Fruit fly (Drosophila melanogaster) whole organism, embryonic: ENCODE data around the gene CG4267.

Experiments
- BEAF-32 ChIP-seq: fragments of 200-800 bp; sonication (Bioruptor generic); optimal IDR thresholded peaks from 3 replicates; lab custom pipeline; 2017; ENCODE audit warnings: missing biosample characterization, missing genetic modification characterization, mild to moderate bottlenecking, moderate library complexity, missing genetic modification reagents
- CG10147 ChIP-seq: fragments of 200-800 bp; sonication (Bioruptor generic); optimal IDR thresholded peaks from 2 replicates; lab custom pipeline; 2019; ENCODE audit warnings: missing biosample characterization, mild to moderate bottlenecking, missing genetic modification characterization, moderate library complexity
- CG10267 ChIP-seq: fragments of 200-800 bp; sonication (Bioruptor generic); optimal IDR thresholded peaks from 2 replicates; lab custom pipeline; 2018; ENCODE audit warnings: missing biosample characterization, mild to moderate bottlenecking, missing genetic modification characterization, moderate library complexity
- CG10979 ChIP-seq: fragments of 200-800 bp; sonication (Bioruptor generic); optimal IDR thresholded peaks from 2 replicates; lab custom pipeline; 2018; ENCODE audit warnings: missing biosample characterization, mild to moderate bottlenecking, missing genetic modification characterization, moderate library complexity
- CG11085 ChIP-seq: fragments of 200-800 bp; sonication (Bioruptor generic); IDR thresholded peaks from 2 replicates; pipeline ENCODE4 v1.3.6; 2022; ENCODE audit warnings: missing biosample characterization, missing genetic modification characterization
- CG11695 ChIP-seq: fragments of 200-800 bp; sonication (Bioruptor generic); IDR thresholded peaks from 3 replicates; pipeline ENCODE4 v1.3.6; 2022; ENCODE audit warnings: missing biosample characterization, missing genetic modification characterization
- CG13123 ChIP-seq: fragments of 200-800 bp; sonication (Bioruptor generic); optimal IDR thresholded peaks from 2 replicates; lab custom pipeline; 2016; ENCODE audit warnings: missing biosample characterization, missing genetic modification characterization
- CG14050 ChIP-seq: fragments of 200-800 bp; sonication (Bioruptor generic); IDR thresholded peaks from 3 replicates; pipeline ENCODE4 v1.3.6; 2022; ENCODE audit warnings: missing biosample characterization, missing genetic modification characterization
- CG15514 ChIP-seq: fragments of 200-800 bp; sonication (Bioruptor generic); optimal IDR thresholded peaks from 3 replicates; lab custom pipeline; 2017; ENCODE audit warnings: missing biosample characterization, missing genetic modification characterization, mild to moderate bottlenecking, moderate library complexity, missing genetic modification reagents
- CG17912 ChIP-seq: fragments of 200-800 bp; sonication (Bioruptor generic); optimal IDR thresholded peaks from 2 replicates; lab custom pipeline; 2018; ENCODE audit warnings: missing biosample characterization, mild to moderate bottlenecking, missing genetic modification characterization
- CG2116 ChIP-seq: fragments of 200-800 bp; sonication (Bioruptor generic); optimal IDR thresholded peaks from 3 replicates; lab custom pipeline; 2018; ENCODE audit warnings: missing biosample characterization, mild to moderate bottlenecking, missing genetic modification characterization
- CG33213 ChIP-seq: fragments of 200-800 bp; sonication (Bioruptor generic); optimal IDR thresholded peaks from 3 replicates; lab custom pipeline; 2016; ENCODE audit warnings: missing biosample characterization, missing genetic modification characterization
- CG4617 ChIP-seq: fragments of 200-800 bp; sonication (Bioruptor generic); optimal IDR thresholded peaks from 3 replicates; lab custom pipeline; 2016; ENCODE audit warnings: missing biosample characterization, missing genetic modification characterization, borderline replicate concordance
- CG6272 ChIP-seq: fragments of 200-800 bp; sonication (Bioruptor generic); IDR thresholded peaks from 2 replicates; pipeline ENCODE4 v1.3.6; 2022; ENCODE audit warnings: missing biosample characterization, missing genetic modification characterization
- CG6689 ChIP-seq: fragments of 200-800 bp; sonication (Bioruptor generic); IDR thresholded peaks from 2 replicates; pipeline ENCODE4 v1.3.6; 2022; ENCODE audit warnings: missing biosample characterization, missing genetic modification characterization
- CG7963 ChIP-seq: fragments of 200-800 bp; sonication (Bioruptor generic); IDR thresholded peaks from 3 replicates; pipeline ENCODE4 v1.3.6; 2022; ENCODE audit warnings: missing biosample characterization, missing genetic modification characterization; ENCODE audit not compliant: partially characterized antibody
- CG9797 ChIP-seq: fragments of 200-800 bp; sonication (Bioruptor generic); optimal IDR thresholded peaks from 3 replicates; lab custom pipeline; 2018; ENCODE audit warnings: missing biosample characterization, mild to moderate bottlenecking, missing genetic modification characterization
- CoRest ChIP-seq: fragments of 200-800 bp; sonication (Bioruptor generic); optimal IDR thresholded peaks from 3 replicates; lab custom pipeline; 2018; ENCODE audit warnings: missing biosample characterization, mild to moderate bottlenecking, missing genetic modification characterization, moderate library complexity
- CrebB ChIP-seq: fragments of 200-800 bp; sonication (Bioruptor generic); optimal IDR thresholded peaks from 3 replicates; lab custom pipeline; 2018; ENCODE audit warnings: missing biosample characterization, mild to moderate bottlenecking, missing genetic modification characterization
- Dbx ChIP-seq: fragments of 200-800 bp; sonication (Bioruptor generic); IDR thresholded peaks from 3 replicates; pipeline ENCODE4 v1.3.6; 2022; ENCODE audit warnings: missing biosample characterization, missing genetic modification characterization
- Dref ChIP-seq: fragments of 200-800 bp; sonication (Bioruptor generic); IDR thresholded peaks from 2 replicates; pipeline ENCODE4 v1.3.6; 2022; ENCODE audit warnings: missing biosample characterization, missing genetic modification characterization
- E2f2 ChIP-seq: fragments of 200-800 bp; sonication (Bioruptor generic); IDR thresholded peaks from 2 replicates; pipeline ENCODE4 v1.3.6; 2022; ENCODE audit warnings: missing biosample characterization, missing genetic modification characterization
- Lim3 ChIP-seq: fragments of 200-800 bp; sonication (Bioruptor generic); IDR thresholded peaks from 2 replicates; pipeline ENCODE4 v1.3.6; 2022; ENCODE audit warnings: missing biosample characterization, missing genetic modification characterization
- MESR4 ChIP-seq: fragments of 200-800 bp; sonication (Bioruptor generic); optimal IDR thresholded peaks from 2 replicates; lab custom pipeline; 2018; ENCODE audit warnings: missing biosample characterization, mild to moderate bottlenecking, missing genetic modification characterization, moderate library complexity
- Mad ChIP-seq: fragments of 200-800 bp; sonication (Bioruptor generic); optimal IDR thresholded peaks from 2 replicates; lab custom pipeline; 2016; ENCODE audit warnings: missing biosample characterization, missing genetic modification characterization
- Med ChIP-seq: fragments of 200-800 bp; sonication (Bioruptor generic); peaks from one replicate; lab custom pipeline; 2016; ENCODE audit warnings: missing biosample characterization, missing genetic modification characterization, mild to moderate bottlenecking, inconsistent platforms, moderate library complexity
- Opbp ChIP-seq: fragments of 200-800 bp; sonication (Bioruptor generic); IDR thresholded peaks from 3 replicates; pipeline ENCODE4 v1.3.6; 2022; ENCODE audit warnings: missing biosample characterization, missing genetic modification characterization; ENCODE audit not compliant: partially characterized antibody
- Rfx ChIP-seq: fragments of 200-800 bp; sonication (Bioruptor generic); IDR thresholded peaks from 2 replicates; pipeline ENCODE4 v1.3.6; 2022; ENCODE audit warnings: missing biosample characterization, missing genetic modification characterization
- Scr ChIP-seq: fragments of 200-800 bp; sonication (Bioruptor generic); IDR thresholded peaks from 2 replicates; pipeline ENCODE4 v1.3.6; 2022; ENCODE audit warnings: missing biosample characterization, missing genetic modification characterization; ENCODE audit not compliant: partially characterized antibody
- amos ChIP-seq: fragments of 200-800 bp; sonication (Bioruptor generic); IDR thresholded peaks from 2 replicates; pipeline ENCODE4 v1.3.6; 2022; ENCODE audit warnings: missing biosample characterization, missing genetic modification characterization; ENCODE audit not compliant: partially characterized antibody
- ato ChIP-seq: fragments of 200-800 bp; sonication (Bioruptor generic); IDR thresholded peaks from 2 replicates; pipeline ENCODE4 v1.3.6; 2022; ENCODE audit warnings: missing biosample characterization, missing genetic modification characterization; ENCODE audit not compliant: partially characterized antibody
- ci ChIP-seq: fragments of 200-800 bp; sonication (Bioruptor generic); IDR thresholded peaks from 3 replicates; pipeline ENCODE4 v1.3.6; 2022; ENCODE audit warnings: missing biosample characterization, missing genetic modification characterization
- crp ChIP-seq, 2 experiments: fragments of 200-800 bp; sonication (Bioruptor generic); optimal IDR thresholded peaks; 2 replicates in 1 of 2; 3 replicates in 1 of 2; lab custom pipeline; 2017; ENCODE audit warnings: missing biosample characterization in 2 of 2, missing genetic modification characterization in 2 of 2, mild to moderate bottlenecking in 1 of 2, moderate library complexity in 1 of 2
- gfzf ChIP-seq: fragments of 200-800 bp; sonication (Bioruptor generic); optimal IDR thresholded peaks from 2 replicates; lab custom pipeline; 2016; ENCODE audit warnings: missing biosample characterization, mild to moderate bottlenecking, missing genetic modification characterization, moderate library complexity
- gsb ChIP-seq: fragments of 200-800 bp; sonication (Bioruptor generic); IDR thresholded peaks from 2 replicates; pipeline ENCODE4 v1.3.6; 2022; ENCODE audit warnings: missing biosample characterization, missing genetic modification characterization
- knrl ChIP-seq: fragments of 200-800 bp; sonication (Bioruptor generic); IDR thresholded peaks from 3 replicates; pipeline ENCODE4 v1.3.6; 2022; ENCODE audit warnings: missing biosample characterization, missing genetic modification characterization; ENCODE audit not compliant: partially characterized antibody
- nerfin-2 ChIP-seq: fragments of 200-800 bp; sonication (Bioruptor generic); IDR thresholded peaks from 2 replicates; pipeline ENCODE4 v1.3.6; 2022; ENCODE audit warnings: missing biosample characterization, missing genetic modification characterization; ENCODE audit not compliant: partially characterized antibody
- nmo ChIP-seq: fragments of 200-800 bp; sonication (Bioruptor generic); optimal IDR thresholded peaks from 2 replicates; lab custom pipeline; 2018; ENCODE audit warnings: missing biosample characterization, mild to moderate bottlenecking, missing genetic modification characterization, moderate library complexity
- onecut ChIP-seq: fragments of 200-800 bp; sonication (Bioruptor generic); IDR thresholded peaks from 2 replicates; pipeline ENCODE4 v1.3.6; 2022; ENCODE audit warnings: missing biosample characterization, missing genetic modification characterization
- row ChIP-seq: fragments of 200-800 bp; sonication (Bioruptor generic); IDR thresholded peaks from 3 replicates; pipeline ENCODE4 v1.3.6; 2022; ENCODE audit warnings: missing biosample characterization, missing genetic modification characterization
- sd ChIP-seq: fragments of 200-800 bp; sonication (Bioruptor generic); optimal IDR thresholded peaks from 3 replicates; lab custom pipeline; 2018; ENCODE audit warnings: missing biosample characterization, mild to moderate bottlenecking, missing genetic modification characterization, moderate library complexity
- sug ChIP-seq: fragments of 200-800 bp; optimal IDR thresholded peaks from 2 replicates; lab custom pipeline; 2019; ENCODE audit warnings: missing biosample characterization, mild to moderate bottlenecking, missing genetic modification characterization, moderate library complexity
- unc-4 ChIP-seq: fragments of 200-800 bp; sonication (Bioruptor generic); IDR thresholded peaks from 2 replicates; pipeline ENCODE4 v1.3.6; 2022; ENCODE audit warnings: missing biosample characterization, missing genetic modification characterization; ENCODE audit not compliant: partially characterized antibody
- vvl ChIP-seq: fragments of 200-800 bp; sonication (Bioruptor generic); IDR thresholded peaks from 2 replicates; pipeline ENCODE4 v1.3.6; 2022; ENCODE audit warnings: missing biosample characterization, missing genetic modification characterization
- zen ChIP-seq: fragments of 200-800 bp; sonication (Bioruptor generic); optimal IDR thresholded peaks from 3 replicates; lab custom pipeline; 2018; ENCODE audit warnings: missing biosample characterization, mild to moderate bottlenecking, missing genetic modification characterization, moderate library complexity
- zen2 ChIP-seq: fragments of 200-800 bp; sonication (Bioruptor generic); IDR thresholded peaks from 3 replicates; pipeline ENCODE4 v1.3.6; 2022; ENCODE audit warnings: missing biosample characterization, missing genetic modification characterization; ENCODE audit not compliant: partially characterized antibody

CG4267 gene

DNA sequence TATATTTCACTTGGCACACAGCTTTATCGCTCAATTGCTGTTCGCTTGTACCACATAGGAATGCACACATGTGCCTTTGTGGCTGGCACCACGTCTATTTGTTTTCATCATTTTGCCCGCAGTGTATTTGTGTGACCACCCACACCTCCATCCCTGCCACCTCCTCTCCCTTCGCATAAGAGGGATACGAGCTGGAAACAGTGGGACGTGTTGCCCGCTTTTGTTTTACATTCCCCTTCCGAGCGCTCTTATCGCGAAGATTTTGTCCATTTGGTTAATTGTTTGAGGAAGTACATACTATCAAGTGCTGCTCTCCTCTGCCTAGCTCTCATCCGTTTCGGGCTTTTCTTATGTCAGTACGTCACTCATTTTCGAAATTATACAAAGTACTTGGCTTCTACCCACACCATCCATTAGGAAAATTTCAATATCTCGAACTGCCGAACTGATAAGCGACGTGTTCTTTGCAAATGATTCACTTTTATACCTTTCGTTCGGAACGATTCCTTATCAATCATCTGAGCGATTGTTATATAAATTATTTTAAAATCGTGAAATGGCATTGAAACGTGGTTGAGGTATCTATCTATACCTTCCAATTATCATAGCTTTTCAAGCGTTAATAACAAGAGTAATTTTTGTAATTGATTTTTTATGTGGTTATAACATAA is 13.9 kb upstream of the CG4267 start (continued):
- peak; percentile 34 for TF ChIP-seq sd (tag; lab: Kevin White, UChicago)
- TF ChIP-seq CoRest (tag; lab: Kevin White, UChicago), result no peak
- peak; percentile 13 for TF ChIP-seq sug (tag; lab: Kevin White, UChicago)

DNA sequence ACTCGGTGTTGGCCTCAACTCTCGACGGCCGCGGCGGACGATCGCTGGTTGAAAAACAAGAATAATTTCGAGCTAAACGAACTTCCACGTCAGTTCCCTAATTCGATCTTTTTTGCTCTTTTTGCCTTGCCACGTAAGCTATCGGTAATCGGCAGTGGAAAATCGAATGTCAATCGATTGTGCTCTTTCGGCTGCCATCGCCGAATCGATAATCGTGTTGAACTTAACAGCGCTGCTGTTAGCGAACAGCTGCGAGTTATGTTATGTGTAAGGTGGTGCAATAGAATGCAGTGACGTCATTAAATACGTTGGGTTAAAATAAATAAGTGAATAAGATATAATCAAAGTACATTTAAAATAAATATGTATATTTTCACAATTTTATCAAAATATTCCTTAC is 5.5 kb upstream of the CG4267 start, which contains the start of gene Sec24CD:
TSS of gene Sec24CD (minus strand) at position 123 of the 400 bp plus-strand sequence.
- TF ChIP-seq CG6689 (GFP tag; lab: Robert Waterston, UW), result peak; percentile 100
- TF ChIP-seq CG10979 (tag; lab: Kevin White, UChicago), result peak; percentile 20
- TF ChIP-seq vvl (GFP tag; lab: Robert Waterston, UW), result peak; percentile 38; the same call in 1 of the 2 replicates
- TF ChIP-seq CG11085 (GFP tag; lab: Robert Waterston, UW), result no peak
- TF ChIP-seq nmo, result peak; percentile 22
- no peak for TF ChIP-seq CG13123 (GFP tag; lab: Kevin White, UChicago)
- peak; percentile 38 for TF ChIP-seq E2f2 (GFP tag; lab: Robert Waterston, UW)
- TF ChIP-seq CG14050 (GFP tag; lab: Robert Waterston, UW), result no peak
- TF ChIP-seq row (GFP tag; lab: Robert Waterston, UW), result peak; percentile 80
- peak; percentile 84 for TF ChIP-seq MESR4
- TF ChIP-seq Dref (GFP tag; lab: Robert Waterston, UW), result peak; percentile 97
- TF ChIP-seq BEAF-32 (GFP tag; lab: Kevin White, UChicago), result peak; percentile 61
- peak; percentile 26; the same call in 1 of the 2 replicates for TF ChIP-seq Rfx (GFP tag; lab: Robert Waterston, UW)
- no peak for TF ChIP-seq Mad (GFP tag; lab: Kevin White, UChicago)
- peak; percentile 35 for TF ChIP-seq CG9797 (GFP tag; lab: Kevin White, UChicago)
- peak; percentile 57 for TF ChIP-seq CG4617 (GFP tag; lab: Kevin White, UChicago)
- peak; percentile 74 for TF ChIP-seq CG15514
- TF ChIP-seq amos (GFP tag; lab: Robert Waterston, UW), result peak; percentile 84; the same call in 1 of the 2 replicates
- no peak for TF ChIP-seq Lim3 (GFP tag; lab: Robert Waterston, UW)
- peak; percentile 60; the same call in 1 of the 3 replicates for TF ChIP-seq ci (GFP tag; lab: Robert Waterston, UW)
- peak; percentile 83 for TF ChIP-seq Scr (GFP tag; lab: Robert Waterston, UW)
- no peak for TF ChIP-seq CG6272
- TF ChIP-seq zen (tag; lab: Kevin White, UChicago), result peak; percentile 24
- TF ChIP-seq gfzf (GFP tag; lab: Kevin White, UChicago), result peak; percentile 4
- TF ChIP-seq Opbp, result peak; percentile 92; the same call in 2 of the 3 replicates
- peak; percentile 68 for TF ChIP-seq CG2116 (GFP tag; lab: Kevin White, UChicago)
- TF ChIP-seq gsb (GFP tag; lab: Robert Waterston, UW), result no peak
- TF ChIP-seq CG10147 (GFP tag; lab: Kevin White, UChicago), result no peak
- TF ChIP-seq zen2 (GFP tag; lab: Robert Waterston, UW), result peak; percentile 96
- TF ChIP-seq CG17912 (GFP tag; lab: Kevin White, UChicago), result peak; percentile 39
- TF ChIP-seq unc-4 (GFP tag; lab: Robert Waterston, UW), result peak; percentile 84
- peak; percentile 77 for TF ChIP-seq onecut (GFP tag; lab: Robert Waterston, UW)
- peak; percentile 57 for TF ChIP-seq Med (GFP tag; lab: Kevin White, UChicago)
- TF ChIP-seq crp (GFP tag; optimal IDR thresholded peaks at IDR 0.05; lab: Kevin White, UChicago), result peak; percentile 20 to 88
- peak; percentile 97 for TF ChIP-seq nerfin-2 (GFP tag; lab: Robert Waterston, UW)
- peak; percentile 68 for TF ChIP-seq CrebB (tag; lab: Kevin White, UChicago)
- TF ChIP-seq knrl (GFP tag; lab: Robert Waterston, UW), result peak; percentile 59; the same call in 2 of the 3 replicates
- peak; percentile 95 for TF ChIP-seq CG7963 (GFP tag; lab: Robert Waterston, UW)
- TF ChIP-seq CG10267, result peak; percentile 68
- TF ChIP-seq ato, result peak; percentile 98
- 0 out of 3 replicates have a peak, but pooled peaks have one; percentile 14 for TF ChIP-seq CG11695 (GFP tag; lab: Robert Waterston, UW)
- 0 out of 3 replicates have a peak, but pooled peaks have one; percentile 19 for TF ChIP-seq Dbx
- peak; percentile 0 for TF ChIP-seq CG33213 (GFP tag; lab: Kevin White, UChicago)
